Worm (Caenorhabditis elegans) whole organism, early embryonic: Measurements from ENCODE around the gene idpc-3.

Source experiments
- B0310.2 ChIP-seq: sonication (generic microtip); optimal IDR thresholded peaks from 2 replicates; lab custom pipeline; 2016; ENCODE audit warnings: mild to moderate bottlenecking, missing genetic modification characterization, missing compliant biosample characterization
- F13C5.2 ChIP-seq: sonication (generic microtip); optimal IDR thresholded peaks from 2 replicates; lab custom pipeline; 2017; ENCODE audit warnings: mild to moderate bottlenecking, missing genetic modification characterization, inconsistent platforms, missing compliant biosample characterization
- aly-1 ChIP-seq: sonication (generic microtip); optimal IDR thresholded peaks from 2 replicates; lab custom pipeline; 2016; ENCODE audit warnings: missing genetic modification characterization, missing compliant biosample characterization
- flt-1 ChIP-seq: fragments of 200-800 bp; sonication (Bioruptor generic); IDR thresholded peaks from 2 replicates; pipeline ENCODE4 v1.3.6; 2022; ENCODE audit warnings: missing genetic modification characterization, missing compliant biosample characterization
- scrt-1 ChIP-seq: fragments of 200-800 bp; sonication (Bioruptor generic); IDR thresholded peaks from 2 replicates; pipeline ENCODE4 v1.3.6; 2022; ENCODE audit warnings: missing genetic modification characterization, missing compliant biosample characterization

- TF ChIP-seq aly-1 (tag; lab: Kevin White, UChicago) (no peak), F13C5.2 (tag; lab: Kevin White, UChicago) (no peak), flt-1 (GFP tag; lab: Robert Waterston, UW) (no peak), scrt-1 (GFP tag; lab: Robert Waterston, UW) (no peak), B0310.2 (tag; lab: Kevin White, UChicago) (no peak)
Measured at ce11 chrV:9608256-9608655, 20.8 kb downstream of the idpc-3 start, which contains the start of gene dop-2.
